Worm (Caenorhabditis elegans) whole organism, mixed stage, embryonic: Measurements from ENCODE around the gene nars-2.

Experiments
- hlh-1 ChIP-seq: fragments of 150-350 bp; optimal IDR thresholded peaks from 2 replicates; lab custom pipeline; 2014; ENCODE audit warnings: missing biosample characterization, missing genetic modification reagents, missing genetic modification characterization
- mep-1 ChIP-seq: fragments of 150-350 bp; optimal IDR thresholded peaks from 2 replicates; lab custom pipeline; 2017; ENCODE audit warnings: missing biosample characterization, missing genetic modification reagents, missing genetic modification characterization, inconsistent platforms
- nhr-237 ChIP-seq: fragments of 150-350 bp; optimal IDR thresholded peaks from 2 replicates; lab custom pipeline; 2014; ENCODE audit warnings: missing biosample characterization, missing genetic modification characterization
- pha-4 ChIP-seq: fragments of 150-350 bp; optimal IDR thresholded peaks from 2 replicates; lab custom pipeline; 2018; ENCODE audit warnings: missing biosample characterization, missing genetic modification reagents, missing genetic modification characterization
- sem-2 ChIP-seq: fragments of 200-800 bp; sonication (Bioruptor generic); optimal IDR thresholded peaks from 2 replicates; lab custom pipeline; 2018; ENCODE audit warnings: mild to moderate bottlenecking, missing genetic modification characterization, missing compliant biosample characterization
- snpc-4 ChIP-seq: fragments of 150-350 bp; optimal IDR thresholded peaks from 2 replicates; lab custom pipeline; 2014; ENCODE audit warnings: missing biosample characterization, missing genetic modification characterization
- unc-120 ChIP-seq: sonication (generic microtip); optimal IDR thresholded peaks from 2 replicates; lab custom pipeline; 2017; ENCODE audit warnings: missing genetic modification characterization, missing compliant biosample characterization; ENCODE audit not compliant: poor library complexity, severe bottlenecking
- unc-62 ChIP-seq: fragments of 150-350 bp; optimal IDR thresholded peaks from 2 replicates; lab custom pipeline; 2014; ENCODE audit warnings: missing biosample characterization, missing genetic modification reagents, missing genetic modification characterization

DNA sequence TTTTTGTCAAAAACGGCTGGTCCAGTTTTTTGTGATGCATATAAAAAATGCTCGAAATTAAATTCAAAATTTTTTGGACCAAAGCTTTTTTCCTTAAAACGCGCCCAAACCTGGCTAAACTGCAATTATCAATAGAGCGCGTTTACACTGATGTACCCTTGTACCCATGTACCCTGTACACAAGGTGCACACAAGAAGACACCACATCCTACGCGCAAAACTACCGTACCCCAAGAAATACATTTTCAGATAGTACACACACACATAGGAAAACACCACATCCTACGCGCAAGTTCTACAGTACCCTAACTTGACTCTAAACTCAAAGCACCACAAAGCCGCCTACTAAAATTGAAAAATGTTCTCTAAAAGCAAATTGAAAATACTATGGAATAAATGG, 29.2 kb downstream of the nars-2 start:
- no peak for TF ChIP-seq unc-120 (tag; lab: Kevin White, UChicago)
- TF ChIP-seq pha-4 (tag; lab: Kevin White, UChicago), result no peak
- TF ChIP-seq nhr-237 (tag; lab: Kevin White, UChicago), result no peak
- no peak for TF ChIP-seq snpc-4 (tag; lab: Kevin White, UChicago)
- no peak for TF ChIP-seq unc-62 (GFP tag; lab: Kevin White, UChicago)
- no peak for TF ChIP-seq sem-2
- TF ChIP-seq hlh-1 (tag; lab: Kevin White, UChicago), result no peak
- TF ChIP-seq mep-1 (tag; lab: Kevin White, UChicago), result no peak
